Worm (Caenorhabditis elegans): ENCODE measurements around the gene arrd-3.

ce11 chrII:9377158-9377557 is 35.2 kb upstream of the arrd-3 start, which contains the start of gene C06C3.10:
- no peak for TF ChIP-seq snpc-4 (tag; optimal IDR thresholded peaks at IDR 0.05)
- TF ChIP-seq lsy-2 (tag; optimal IDR thresholded peaks at IDR 0.05): no peak
- TF ChIP-seq nhr-12 (tag; optimal IDR thresholded peaks at IDR 0.05): no peak
- TF ChIP-seq unc-62 (GFP tag; optimal IDR thresholded peaks at IDR 0.05): no peak
